Worm (Caenorhabditis elegans): ENCODE data around the gene fbxb-19.

DNA sequence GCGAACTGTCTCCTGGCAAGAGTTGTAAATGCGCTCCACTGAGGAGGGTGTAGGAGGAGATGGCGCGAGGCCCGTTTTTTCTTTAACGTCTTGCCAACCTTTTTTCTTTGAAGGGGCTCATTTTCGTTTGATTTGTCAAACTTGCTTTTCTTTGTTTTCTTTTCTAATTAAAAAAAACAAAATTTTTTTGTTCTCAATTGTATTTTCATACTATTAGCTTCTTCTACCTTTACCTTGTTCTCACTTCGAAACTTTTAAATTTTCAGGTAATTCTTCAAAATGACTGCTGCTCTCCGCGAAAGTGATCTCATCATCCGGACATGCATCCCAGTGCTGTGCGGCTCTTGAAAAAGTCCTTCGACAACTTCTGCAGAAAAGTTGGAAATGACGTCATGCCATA is 21.0 kb upstream of the fbxb-19 start, which contains the start of gene fbxa-184:
- TF ChIP-seq ces-1 (GFP tag; optimal IDR thresholded peaks at IDR 0.05) (no peak), nhr-2 (tag; optimal IDR thresholded peaks at IDR 0.05) (no peak), pha-4 (tag; optimal IDR thresholded peaks at IDR 0.05) (no peak), nhr-237 (tag; optimal IDR thresholded peaks at IDR 0.05) (no peak), unc-62 (GFP tag; optimal IDR thresholded peaks at IDR 0.05) (no peak), lin-13 (tag; optimal IDR thresholded peaks at IDR 0.05) (no peak), ztf-11 (tag; optimal IDR thresholded peaks at IDR 0.05) (no peak), elt-3 (tag; optimal IDR thresholded peaks at IDR 0.05) (no peak), nhr-28 (tag; optimal IDR thresholded peaks at IDR 0.05) (no peak)

All from whole organism, mixed stage, embryonic.